Worm (Caenorhabditis elegans) whole organism, L4 larva: ENCODE measurements around the gene yju-2.

Experiments
- D1046.2 ChIP-seq: fragments of 200-800 bp; sonication (Bioruptor generic); IDR thresholded peaks from 2 replicates; pipeline ENCODE4 v1.3.6; 2022; ENCODE audit warnings: missing genetic modification characterization, missing compliant biosample characterization
- F37D6.2 ChIP-seq: sonication (generic microtip); optimal IDR thresholded peaks from 2 replicates; lab custom pipeline; 2016; ENCODE audit warnings: mild to moderate bottlenecking, missing genetic modification characterization, missing compliant biosample characterization
- T20F7.1 ChIP-seq: fragments of 200-800 bp; sonication (Bioruptor generic); optimal IDR thresholded peaks from 2 replicates; lab custom pipeline; 2018; ENCODE audit warnings: mild to moderate bottlenecking, missing genetic modification characterization, missing compliant biosample characterization
- Y5F2A.4 ChIP-seq: fragments of 200-800 bp; sonication (Bioruptor generic); optimal IDR thresholded peaks from 2 replicates; lab custom pipeline; 2018; ENCODE audit warnings: mild to moderate bottlenecking, missing genetic modification characterization, missing compliant biosample characterization
- ZK337.2 ChIP-seq: fragments of 200-800 bp; sonication (Bioruptor generic); IDR thresholded peaks from 2 replicates; pipeline ENCODE4 v1.3.6; 2022; ENCODE audit warnings: missing genetic modification reagents, missing genetic modification characterization, missing compliant biosample characterization
- aly-2 ChIP-seq: sonication (generic microtip); optimal IDR thresholded peaks from 2 replicates; lab custom pipeline; 2018; ENCODE audit warnings: missing biosample characterization, missing genetic modification characterization
- ama-1 ChIP-seq: fragments of 150-350 bp; optimal IDR thresholded peaks from 2 replicates; lab custom pipeline; 2014; ENCODE audit warnings: inconsistent platforms, mixed read lengths
- arid-1 ChIP-seq: fragments of 200-800 bp; sonication (Bioruptor generic); conservative IDR thresholded peaks from 2 replicates; pipeline ENCODE4 v1.3.6; 2022; ENCODE audit warnings: missing genetic modification reagents, missing genetic modification characterization, missing compliant biosample characterization
- ceh-28 ChIP-seq: fragments of 150-350 bp; optimal IDR thresholded peaks from 2 replicates; lab custom pipeline; 2014; ENCODE audit warnings: missing biosample characterization, missing genetic modification reagents, missing genetic modification characterization
- ceh-32 ChIP-seq: sonication (generic microtip); optimal IDR thresholded peaks from 2 replicates; lab custom pipeline; 2016; ENCODE audit warnings: mild to moderate bottlenecking, missing genetic modification characterization, missing compliant biosample characterization; ENCODE audit not compliant: poor library complexity
- ceh-82 ChIP-seq: sonication (generic microtip); optimal IDR thresholded peaks from 2 replicates; lab custom pipeline; 2017; ENCODE audit warnings: missing biosample characterization, missing genetic modification characterization
- ctbp-1 ChIP-seq: fragments of 200-800 bp; sonication (Bioruptor generic); IDR thresholded peaks from 2 replicates; pipeline ENCODE4 v1.3.6; 2022; ENCODE audit warnings: missing genetic modification reagents, missing genetic modification characterization, missing compliant biosample characterization
- daf-16 ChIP-seq, 3 experiments: sonication (generic microtip); optimal IDR thresholded peaks; 2 replicates each; lab custom pipeline; 2016 to 2017; ENCODE audit warnings: missing genetic modification characterization in 3 of 3, missing genetic modification reagents in 3 of 3, mild to moderate bottlenecking in 2 of 3, missing compliant biosample characterization in 2 of 3, missing biosample characterization in 1 of 3, moderate library complexity in 1 of 3
- daf-19 ChIP-seq: fragments of 200-800 bp; sonication (Bioruptor generic); conservative IDR thresholded peaks from 2 replicates; pipeline ENCODE4 v1.3.6; 2022; ENCODE audit warnings: missing genetic modification characterization, missing compliant biosample characterization
- dmd-8 ChIP-seq: fragments of 200-800 bp; sonication (Bioruptor generic); IDR thresholded peaks from 2 replicates; pipeline ENCODE4 v1.3.6; 2022; ENCODE audit warnings: missing genetic modification characterization, missing compliant biosample characterization
- dmd-9 ChIP-seq: fragments of 200-800 bp; sonication (Bioruptor generic); IDR thresholded peaks from 2 replicates; pipeline ENCODE4 v1.3.6; 2022; ENCODE audit warnings: missing genetic modification reagents, missing genetic modification characterization, missing compliant biosample characterization
- duxl-1 ChIP-seq: sonication (generic microtip); optimal IDR thresholded peaks from 2 replicates; lab custom pipeline; 2016; ENCODE audit warnings: mild to moderate bottlenecking, missing genetic modification characterization, moderate library complexity, missing compliant biosample characterization; ENCODE audit not compliant: poor library complexity
- fkh-10 ChIP-seq: fragments of 150-350 bp; optimal IDR thresholded peaks from 2 replicates; lab custom pipeline; 2014; ENCODE audit warnings: missing biosample characterization, missing genetic modification reagents, missing genetic modification characterization
- fos-1 ChIP-seq: fragments of 150-350 bp; optimal IDR thresholded peaks from 2 replicates; lab custom pipeline; 2014; ENCODE audit warnings: missing biosample characterization, missing genetic modification characterization
- hlh-30 ChIP-seq: sonication (generic microtip); optimal IDR thresholded peaks from 2 replicates; lab custom pipeline; 2017; ENCODE audit warnings: antibody characterized with exemption, mild to moderate bottlenecking, missing genetic modification characterization, missing compliant biosample characterization; ENCODE audit not compliant: insufficient read depth
- hmg-1.1 ChIP-seq: fragments of 200-800 bp; sonication (Bioruptor generic); IDR thresholded peaks from 2 replicates; pipeline ENCODE4 v1.3.6; 2022; ENCODE audit warnings: missing genetic modification reagents, missing genetic modification characterization, missing compliant biosample characterization
- jun-1 ChIP-seq: fragments of 150-350 bp; optimal IDR thresholded peaks from 2 replicates; lab custom pipeline; 2014; ENCODE audit warnings: missing biosample characterization, missing genetic modification reagents, missing genetic modification characterization
- lin-1 ChIP-seq: fragments of 200-800 bp; sonication (Bioruptor generic); IDR thresholded peaks from 2 replicates; pipeline ENCODE4 v1.3.6; 2022; ENCODE audit warnings: missing genetic modification reagents, missing genetic modification characterization, missing compliant biosample characterization
- lin-15B ChIP-seq: fragments of 150-350 bp; sonication (generic microtip); optimal IDR thresholded peaks from 3 replicates; lab custom pipeline; 2014; ENCODE audit warnings: missing biosample characterization, missing genetic modification characterization
- lin-38 ChIP-seq: fragments of 200-800 bp; sonication (Bioruptor generic); IDR thresholded peaks from 2 replicates; pipeline ENCODE4 v1.3.6; 2022; ENCODE audit warnings: missing genetic modification reagents, missing genetic modification characterization, missing compliant biosample characterization
- lin-39 ChIP-seq: fragments of 150-350 bp; optimal IDR thresholded peaks from 2 replicates; lab custom pipeline; 2014; ENCODE audit warnings: missing biosample characterization, missing genetic modification reagents, missing genetic modification characterization
- lir-3 ChIP-seq: sonication (generic microtip); optimal IDR thresholded peaks from 2 replicates; lab custom pipeline; 2016; ENCODE audit warnings: mild to moderate bottlenecking, missing genetic modification characterization, missing compliant biosample characterization
- mep-1 ChIP-seq: fragments of 150-350 bp; sonication (generic microtip); optimal IDR thresholded peaks from 3 replicates; lab custom pipeline; 2014; ENCODE audit warnings: missing biosample characterization, missing genetic modification characterization
- mes-2 ChIP-seq: sonication (generic microtip); optimal IDR thresholded peaks from 2 replicates; lab custom pipeline; 2016; ENCODE audit warnings: missing genotype, mild to moderate bottlenecking, missing genetic modification characterization, missing compliant biosample characterization; ENCODE audit not compliant: poor library complexity, severe bottlenecking
- mxl-2 ChIP-seq: fragments of 200-800 bp; sonication (Bioruptor generic); conservative IDR thresholded peaks from 2 replicates; pipeline ENCODE4 v1.3.6; 2022; ENCODE audit warnings: missing genetic modification reagents, missing genetic modification characterization, missing compliant biosample characterization
- mxl-3 ChIP-seq: fragments of 200-800 bp; sonication (Bioruptor generic); optimal IDR thresholded peaks from 2 replicates; lab custom pipeline; 2018; ENCODE audit warnings: mild to moderate bottlenecking, missing genetic modification characterization, missing compliant biosample characterization
- nhr-102 ChIP-seq: sonication (generic microtip); optimal IDR thresholded peaks from 2 replicates; lab custom pipeline; 2016; ENCODE audit warnings: mild to moderate bottlenecking, missing genetic modification characterization, moderate library complexity, missing compliant biosample characterization
- nhr-111 ChIP-seq: fragments of 200-800 bp; sonication (Bioruptor generic); optimal IDR thresholded peaks from 2 replicates; lab custom pipeline; 2018; ENCODE audit warnings: mild to moderate bottlenecking, missing genetic modification characterization, missing compliant biosample characterization
- nhr-237 ChIP-seq: sonication (generic microtip); optimal IDR thresholded peaks from 2 replicates; lab custom pipeline; 2017; ENCODE audit warnings: missing biosample characterization, missing genetic modification characterization
- nhr-25 ChIP-seq: sonication (generic microtip); optimal IDR thresholded peaks from 2 replicates; lab custom pipeline; 2017; ENCODE audit warnings: missing genetic modification characterization, mild to moderate bottlenecking, missing compliant biosample characterization, antibody characterized with exemption, moderate library complexity, borderline replicate concordance; ENCODE audit not compliant: insufficient read depth
- nhr-42 ChIP-seq: fragments of 200-800 bp; sonication (Bioruptor generic); IDR thresholded peaks from 2 replicates; pipeline ENCODE4 v1.3.6; 2022; ENCODE audit warnings: missing genetic modification characterization, missing compliant biosample characterization
- nhr-48 ChIP-seq: sonication (generic microtip); optimal IDR thresholded peaks from 2 replicates; lab custom pipeline; 2016; ENCODE audit warnings: mild to moderate bottlenecking, missing genetic modification characterization, missing compliant biosample characterization
- nhr-76 ChIP-seq: fragments of 150-350 bp; optimal IDR thresholded peaks from 2 replicates; lab custom pipeline; 2014; ENCODE audit warnings: missing biosample characterization, missing genetic modification characterization
- saeg-2 ChIP-seq: fragments of 200-800 bp; sonication (Bioruptor generic); IDR thresholded peaks from 2 replicates; pipeline ENCODE4 v1.3.6; 2022; ENCODE audit warnings: missing genetic modification reagents, missing genetic modification characterization, missing compliant biosample characterization
- sdz-12 ChIP-seq: fragments of 200-800 bp; sonication (Bioruptor generic); optimal IDR thresholded peaks from 2 replicates; lab custom pipeline; 2018; ENCODE audit warnings: mild to moderate bottlenecking, missing genetic modification characterization, missing compliant biosample characterization
- skn-1 ChIP-seq: fragments of 150-350 bp; optimal IDR thresholded peaks from 2 replicates; lab custom pipeline; 2014; ENCODE audit warnings: missing biosample characterization, missing genetic modification characterization
- snpc-4 ChIP-seq: fragments of 150-350 bp; optimal IDR thresholded peaks from 2 replicates; lab custom pipeline; 2014; ENCODE audit warnings: missing biosample characterization, missing genetic modification characterization
- unc-130 ChIP-seq: sonication (generic microtip); optimal IDR thresholded peaks from 2 replicates; lab custom pipeline; 2016; ENCODE audit warnings: missing genetic modification reagents, missing genetic modification characterization, missing compliant biosample characterization
- unc-39 ChIP-seq: sonication (generic microtip); optimal IDR thresholded peaks from 2 replicates; lab custom pipeline; 2017; ENCODE audit warnings: missing biosample characterization, missing genetic modification characterization
- unc-62 ChIP-seq, 3 experiments: fragments of 150-350 bp in 1 of 3; sonication (generic microtip); optimal IDR thresholded peaks in 2 of 3; peaks in 1 of 3; 1 replicate in 1 of 3; 2 replicates in 2 of 3; lab custom pipeline; 2014 to 2017; ENCODE audit warnings: missing biosample characterization in 3 of 3, missing genetic modification characterization in 3 of 3, missing genetic modification reagents in 3 of 3, missing genotype in 1 of 3
- vab-7 ChIP-seq: fragments of 200-800 bp; sonication (Bioruptor generic); IDR thresholded peaks from 2 replicates; pipeline ENCODE4 v1.3.6; 2022; ENCODE audit warnings: missing genetic modification reagents, missing genetic modification characterization, missing compliant biosample characterization
- zfp-3 ChIP-seq: fragments of 200-800 bp; sonication (Bioruptor generic); conservative IDR thresholded peaks from 2 replicates; pipeline ENCODE4 v1.3.6; 2022; ENCODE audit warnings: missing genetic modification reagents, missing genetic modification characterization, missing compliant biosample characterization
- zip-2 ChIP-seq: fragments of 150-350 bp; optimal IDR thresholded peaks from 2 replicates; lab custom pipeline; 2014; ENCODE audit warnings: missing biosample characterization, missing genetic modification characterization

The yju-2 gene

ce11 chrIII:7166664-7167567 is 17.2 kb upstream of the yju-2 start (continued):
- TF ChIP-seq dmd-8 (GFP tag; lab: Robert Waterston, UW) (no peak), nhr-48 (no peak), nhr-42 (no peak), lin-39 (tag; lab: Kevin White, UChicago) (no peak), saeg-2 (no peak), unc-39 (tag; lab: Kevin White, UChicago) (no peak), T20F7.1 (peak; percentile 19), nhr-25 (no peak), hmg-1.1 (GFP tag; lab: Robert Waterston, UW) (peak; percentile 80), Y5F2A.4 (GFP tag; lab: Kevin White, UChicago) (no peak), D1046.2 (GFP tag; lab: Robert Waterston, UW) (no peak), nhr-111 (GFP tag; lab: Kevin White, UChicago) (no peak), nhr-237 (no peak), arid-1 (GFP tag; lab: Robert Waterston, UW) (no peak), zip-2 (no peak), zfp-3 (GFP tag; lab: Robert Waterston, UW) (no peak), unc-62 (GFP tag; optimal IDR thresholded peaks at IDR 0.05 in 1 of 2; lab: Kevin White, UChicago) (no peak), unc-62 (tag; optimal IDR thresholded peaks at IDR 0.05; lab: Kevin White, UChicago) (no peak), mxl-3 (GFP tag; lab: Kevin White, UChicago) (no peak), ZK337.2 (GFP tag; lab: Robert Waterston, UW) (no peak), ceh-28 (tag; lab: Kevin White, UChicago) (no peak), lin-1 (GFP tag; lab: Robert Waterston, UW) (0 out of 2 replicates have a peak, but pooled peaks have one; percentile 37), F37D6.2 (tag; lab: Kevin White, UChicago) (peak; percentile 9), lin-15B (tag; lab: Kevin White, UChicago) (no peak), sdz-12 (GFP tag; lab: Kevin White, UChicago) (no peak), dmd-9 (no peak), nhr-102 (tag; lab: Kevin White, UChicago) (no peak), lir-3 (tag; lab: Kevin White, UChicago) (no peak), fos-1 (tag; lab: Kevin White, UChicago) (no peak), skn-1 (tag; lab: Kevin White, UChicago) (no peak), vab-7 (GFP tag; lab: Robert Waterston, UW) (no peak), fkh-10 (peak; percentile 21), duxl-1 (tag; lab: Kevin White, UChicago) (no peak), mep-1 (tag; lab: Kevin White, UChicago) (peak; percentile 76), jun-1 (tag; lab: Kevin White, UChicago) (peak; percentile 2), snpc-4 (no peak), nhr-76 (tag; lab: Kevin White, UChicago) (no peak), daf-16 (GFP tag; optimal IDR thresholded peaks at IDR 0.05; lab: Kevin White, UChicago) (no peak), daf-16 (tag; optimal IDR thresholded peaks at IDR 0.05; lab: Kevin White, UChicago) (peak; percentile 74), ama-1 (peak; percentile 2), mxl-2 (no peak), ceh-32 (tag; lab: Kevin White, UChicago) (no peak), ceh-82 (no peak), mes-2 (tag; lab: Kevin White, UChicago) (peak; percentile 51), daf-19 (GFP tag; lab: Robert Waterston, UW) (no peak), lin-38 (no peak), aly-2 (tag; lab: Kevin White, UChicago) (no peak), unc-130 (GFP tag; lab: Kevin White, UChicago) (no peak), ctbp-1 (GFP tag; lab: Robert Waterston, UW) (no peak), hlh-30 (tag; lab: Kevin White, UChicago) (peak; percentile 40)
